Worm (Caenorhabditis elegans): Measurements from ENCODE around the gene srg-34.

The srg-34 gene

ce11 chrV:18573199-18573598 lies 8.5 kb upstream of the srg-34 start:
- TF ChIP-seq ets-7 (tag; optimal IDR thresholded peaks at IDR 0.05) (no peak), hmg-4 (GFP tag; optimal IDR thresholded peaks at IDR 0.05) (no peak), tra-4 (tag; optimal IDR thresholded peaks at IDR 0.05) (no peak), flt-1 (GFP tag; IDR thresholded peaks at IDR 0.05) (no peak), ceh-13 (GFP tag; optimal IDR thresholded peaks at IDR 0.05) (no peak), tbx-37 (GFP tag; conservative IDR thresholded peaks at IDR 0.05) (no peak), F13C5.2 (tag; optimal IDR thresholded peaks at IDR 0.05) (no peak), hnd-1 (tag; optimal IDR thresholded peaks at IDR 0.05) (no peak), ama-1 (optimal IDR thresholded peaks at IDR 0.05) (no peak)

- TF ChIP-seq hmg-4 (GFP tag; optimal IDR thresholded peaks at IDR 0.05) (no peak), ets-7 (tag; optimal IDR thresholded peaks at IDR 0.05) (no peak), aly-1 (tag; optimal IDR thresholded peaks at IDR 0.05) (no peak), ama-1 (optimal IDR thresholded peaks at IDR 0.05) (no peak), ceh-36 (tag; optimal IDR thresholded peaks at IDR 0.05) (no peak), pes-1 (GFP tag; IDR thresholded peaks at IDR 0.05) (no peak), tra-4 (tag; optimal IDR thresholded peaks at IDR 0.05) (no peak), flt-1 (GFP tag; IDR thresholded peaks at IDR 0.05) (no peak)
Measured at ce11 chrV:18571533-18571932, 6.8 kb upstream of the srg-34 start, which contains the start of gene Y51A2D.21. Y51A2D.21 (plus strand) TSS chrV:18571833.

ce11 chrV:18569445-18569844 lies 4.8 kb upstream of the srg-34 start:
- TF ChIP-seq ama-1 (optimal IDR thresholded peaks at IDR 0.05) (no peak), ceh-13 (GFP tag; optimal IDR thresholded peaks at IDR 0.05) (no peak), F13C5.2 (tag; optimal IDR thresholded peaks at IDR 0.05) (no peak), ceh-36 (tag; optimal IDR thresholded peaks at IDR 0.05) (no peak), B0310.2 (tag; optimal IDR thresholded peaks at IDR 0.05) (no peak), tra-4 (tag; optimal IDR thresholded peaks at IDR 0.05) (no peak), tbx-37 (GFP tag; conservative IDR thresholded peaks at IDR 0.05) (no peak), hnd-1 (tag; optimal IDR thresholded peaks at IDR 0.05) (no peak), hmg-4 (GFP tag; optimal IDR thresholded peaks at IDR 0.05) (no peak), aly-1 (tag; optimal IDR thresholded peaks at IDR 0.05) (no peak)

- TF ChIP-seq ceh-36 (tag; optimal IDR thresholded peaks at IDR 0.05): peak; percentile 86
- TF ChIP-seq sea-1 (GFP tag; conservative IDR thresholded peaks at IDR 0.05): 0 out of 2 replicates have a peak, but pooled peaks have one; percentile 56
Measured at ce11 chrV:18566352-18566751, 1.7 kb upstream of the srg-34 start.

- no peak for TF ChIP-seq tbx-37 (GFP tag; conservative IDR thresholded peaks at IDR 0.05)
- peak; percentile 84 for TF ChIP-seq ceh-36 (tag; optimal IDR thresholded peaks at IDR 0.05)
- TF ChIP-seq aly-1 (tag; optimal IDR thresholded peaks at IDR 0.05): no peak
- no peak for TF ChIP-seq pes-1 (GFP tag; IDR thresholded peaks at IDR 0.05)
- TF ChIP-seq ceh-13 (GFP tag; optimal IDR thresholded peaks at IDR 0.05): no peak
Measured at ce11 chrV:18565621-18566020, 935 bp upstream of the srg-34 start.

ce11 chrV:18560944-18561343 lies 3.7 kb downstream of the srg-34 start:
- TF ChIP-seq ama-1 (optimal IDR thresholded peaks at IDR 0.05) (no peak), tbx-37 (GFP tag; conservative IDR thresholded peaks at IDR 0.05) (no peak), scrt-1 (GFP tag; IDR thresholded peaks at IDR 0.05) (no peak), tra-4 (tag; optimal IDR thresholded peaks at IDR 0.05) (no peak), ets-7 (tag; optimal IDR thresholded peaks at IDR 0.05) (no peak), sea-1 (GFP tag; conservative IDR thresholded peaks at IDR 0.05) (no peak), aly-1 (tag; optimal IDR thresholded peaks at IDR 0.05) (no peak), ceh-13 (GFP tag; optimal IDR thresholded peaks at IDR 0.05) (no peak), pes-1 (GFP tag; IDR thresholded peaks at IDR 0.05) (no peak), hnd-1 (tag; optimal IDR thresholded peaks at IDR 0.05) (no peak), flt-1 (GFP tag; IDR thresholded peaks at IDR 0.05) (no peak), hmg-4 (GFP tag; optimal IDR thresholded peaks at IDR 0.05) (no peak), ceh-36 (tag; optimal IDR thresholded peaks at IDR 0.05) (no peak)

ce11 chrV:18560188-18560587 lies 4.5 kb downstream of the srg-34 start, which contains the start of gene ttr-26:
ttr-26 (minus strand) TSS chrV:18560288.
- TF ChIP-seq tbx-11 (GFP tag; IDR thresholded peaks at IDR 0.05) (no peak), tbx-37 (GFP tag; conservative IDR thresholded peaks at IDR 0.05) (no peak)

- TF ChIP-seq scrt-1 (GFP tag; IDR thresholded peaks at IDR 0.05) (no peak), sea-1 (GFP tag; conservative IDR thresholded peaks at IDR 0.05) (no peak), ets-7 (tag; optimal IDR thresholded peaks at IDR 0.05) (no peak), B0310.2 (tag; optimal IDR thresholded peaks at IDR 0.05) (no peak), flt-1 (GFP tag; IDR thresholded peaks at IDR 0.05) (no peak), hmbx-1 (tag; optimal IDR thresholded peaks at IDR 0.05) (no peak), F13C5.2 (tag; optimal IDR thresholded peaks at IDR 0.05) (no peak), hmg-4 (GFP tag; optimal IDR thresholded peaks at IDR 0.05) (no peak), tra-4 (tag; optimal IDR thresholded peaks at IDR 0.05) (no peak), ceh-36 (tag; optimal IDR thresholded peaks at IDR 0.05) (no peak), aly-1 (tag; optimal IDR thresholded peaks at IDR 0.05) (no peak), hnd-1 (tag; optimal IDR thresholded peaks at IDR 0.05) (no peak), ama-1 (optimal IDR thresholded peaks at IDR 0.05) (no peak)
Measured at ce11 chrV:18556488-18556887, 8.2 kb downstream of the srg-34 start, which contains the start of the genes ttr-24 and ttr-25. ttr-24 (minus strand) TSS chrV:18556643. ttr-25 (plus strand) TSS chrV:18556714.

- no peak for TF ChIP-seq aly-1 (tag; optimal IDR thresholded peaks at IDR 0.05)
- no peak for TF ChIP-seq ceh-36 (tag; optimal IDR thresholded peaks at IDR 0.05)
- no peak for TF ChIP-seq flt-1 (GFP tag; IDR thresholded peaks at IDR 0.05)
- no peak for TF ChIP-seq tbx-11 (GFP tag; IDR thresholded peaks at IDR 0.05)
- no peak for TF ChIP-seq ama-1 (optimal IDR thresholded peaks at IDR 0.05)
- TF ChIP-seq ets-7 (tag; optimal IDR thresholded peaks at IDR 0.05): no peak
- no peak for TF ChIP-seq hmbx-1 (tag; optimal IDR thresholded peaks at IDR 0.05)
- TF ChIP-seq hnd-1 (tag; optimal IDR thresholded peaks at IDR 0.05): no peak
- TF ChIP-seq scrt-1 (GFP tag; IDR thresholded peaks at IDR 0.05): no peak
Measured at ce11 chrV:18553750-18554149, 10.9 kb downstream of the srg-34 start, which contains the start of gene Y51A2D.8. Y51A2D.8 (minus strand) TSS chrV:18553850.

Measured in whole organism, early embryonic.